Worm (Caenorhabditis elegans) whole organism, L2 larva: ENCODE measurements around the gene D2096.5.

Source experiments
- C34F6.9 ChIP-seq: fragments of 150-350 bp; optimal IDR thresholded peaks from 2 replicates; lab custom pipeline; 2014; ENCODE audit warnings: missing biosample characterization, missing genetic modification characterization
- F13H6.1 ChIP-seq: sonication (generic microtip); optimal IDR thresholded peaks from 2 replicates; lab custom pipeline; 2016; ENCODE audit warnings: missing genetic modification characterization, missing compliant biosample characterization
- R02D3.7 ChIP-seq: fragments of 150-350 bp; optimal IDR thresholded peaks from 2 replicates; lab custom pipeline; 2014; ENCODE audit warnings: missing biosample characterization, missing genetic modification characterization
- ZK546.5 ChIP-seq: sonication (generic microtip); optimal IDR thresholded peaks from 2 replicates; lab custom pipeline; 2017; ENCODE audit warnings: missing biosample characterization, missing genetic modification characterization
- alr-1 ChIP-seq: fragments of 150-350 bp; optimal IDR thresholded peaks from 2 replicates; lab custom pipeline; 2014; ENCODE audit warnings: missing biosample characterization, missing genetic modification characterization
- aly-2 ChIP-seq: fragments of 150-350 bp; optimal IDR thresholded peaks from 2 replicates; lab custom pipeline; 2014; ENCODE audit warnings: missing biosample characterization, missing genetic modification characterization
- blmp-1 ChIP-seq: sonication (generic microtip); optimal IDR thresholded peaks from 2 replicates; lab custom pipeline; 2017; ENCODE audit warnings: missing genetic modification characterization, mild to moderate bottlenecking, missing compliant biosample characterization, antibody characterized with exemption, moderate library complexity; ENCODE audit not compliant: insufficient read depth
- ceh-82 ChIP-seq: fragments of 150-350 bp; optimal IDR thresholded peaks from 2 replicates; lab custom pipeline; 2014; ENCODE audit warnings: missing biosample characterization, missing genetic modification characterization
- crh-2 ChIP-seq: sonication (generic microtip); optimal IDR thresholded peaks from 2 replicates; lab custom pipeline; 2017; ENCODE audit warnings: missing biosample characterization, missing genetic modification characterization
- egl-27 ChIP-seq: sonication (generic microtip); optimal IDR thresholded peaks from 3 replicates; lab custom pipeline; 2017; ENCODE audit warnings: missing biosample characterization, missing genetic modification reagents, missing genetic modification characterization
- elt-1 ChIP-seq: fragments of 150-350 bp; optimal IDR thresholded peaks from 2 replicates; lab custom pipeline; 2014; ENCODE audit warnings: missing biosample characterization, missing genetic modification characterization
- elt-3 ChIP-seq: sonication (generic microtip); optimal IDR thresholded peaks from 2 replicates; lab custom pipeline; 2017; ENCODE audit warnings: missing biosample characterization, missing genetic modification characterization
- fos-1 ChIP-seq: fragments of 150-350 bp; optimal IDR thresholded peaks from 2 replicates; lab custom pipeline; 2014; ENCODE audit warnings: missing biosample characterization, missing genetic modification characterization
- lin-13 ChIP-seq: fragments of 150-350 bp; optimal IDR thresholded peaks from 2 replicates; lab custom pipeline; 2014; ENCODE audit warnings: missing biosample characterization, missing genetic modification reagents, missing genetic modification characterization
- lin-39 ChIP-seq: fragments of 150-350 bp; optimal IDR thresholded peaks from 2 replicates; lab custom pipeline; 2014; ENCODE audit warnings: missing biosample characterization, missing genetic modification reagents, missing genetic modification characterization
- lsy-2 ChIP-seq, 2 experiments: fragments of 150-350 bp in 1 of 2; sonication (generic microtip) in 1 of 2; optimal IDR thresholded peaks; 2 replicates each; lab custom pipeline; 2014 to 2017; ENCODE audit warnings: missing biosample characterization in 2 of 2, missing genetic modification characterization in 2 of 2
- mbf-1 ChIP-seq: sonication (generic microtip); optimal IDR thresholded peaks from 2 replicates; lab custom pipeline; 2017; ENCODE audit warnings: missing biosample characterization, missing genetic modification characterization
- nhr-10 ChIP-seq: sonication (generic microtip); optimal IDR thresholded peaks from 2 replicates; lab custom pipeline; 2017; ENCODE audit warnings: missing biosample characterization, missing genetic modification characterization
- nhr-12 ChIP-seq: fragments of 150-350 bp; optimal IDR thresholded peaks from 2 replicates; lab custom pipeline; 2014; ENCODE audit warnings: missing biosample characterization, missing genetic modification characterization
- nhr-21 ChIP-seq: fragments of 150-350 bp; optimal IDR thresholded peaks from 2 replicates; lab custom pipeline; 2014; ENCODE audit warnings: missing biosample characterization, missing genetic modification characterization
- nhr-237 ChIP-seq: fragments of 150-350 bp; optimal IDR thresholded peaks from 2 replicates; lab custom pipeline; 2014; ENCODE audit warnings: missing biosample characterization, missing genetic modification characterization
- nhr-25 ChIP-seq: fragments of 150-350 bp; sonication (generic microtip); optimal IDR thresholded peaks from 3 replicates; lab custom pipeline; 2014; ENCODE audit warnings: missing biosample characterization, missing genetic modification characterization
- nhr-6 ChIP-seq: fragments of 150-350 bp; optimal IDR thresholded peaks from 2 replicates; lab custom pipeline; 2014; ENCODE audit warnings: missing biosample characterization, missing genetic modification characterization
- nhr-77 ChIP-seq: fragments of 150-350 bp; optimal IDR thresholded peaks from 2 replicates; lab custom pipeline; 2014; ENCODE audit warnings: missing biosample characterization, missing genetic modification characterization
- peb-1 ChIP-seq: fragments of 150-350 bp; optimal IDR thresholded peaks from 2 replicates; lab custom pipeline; 2014; ENCODE audit warnings: missing biosample characterization, missing genetic modification characterization
- sem-4 ChIP-seq: fragments of 150-350 bp; optimal IDR thresholded peaks from 2 replicates; lab custom pipeline; 2014; ENCODE audit warnings: missing biosample characterization, missing genetic modification reagents, missing genetic modification characterization
- skn-1 ChIP-seq: sonication (generic microtip); optimal IDR thresholded peaks from 2 replicates; lab custom pipeline; 2017; ENCODE audit warnings: missing biosample characterization, missing genetic modification characterization
- sma-3 ChIP-seq: sonication (generic microtip); optimal IDR thresholded peaks from 2 replicates; lab custom pipeline; 2016; ENCODE audit warnings: missing genetic modification reagents, missing genetic modification characterization, missing compliant biosample characterization
- snpc-4 ChIP-seq: fragments of 150-350 bp; optimal IDR thresholded peaks from 2 replicates; lab custom pipeline; 2014; ENCODE audit warnings: missing biosample characterization, missing genetic modification characterization
- unc-55 ChIP-seq: fragments of 150-350 bp; sonication (generic microtip); optimal IDR thresholded peaks from 3 replicates; lab custom pipeline; 2014; ENCODE audit warnings: missing biosample characterization, missing genetic modification reagents, missing genetic modification characterization
- unc-62 ChIP-seq: fragments of 150-350 bp; optimal IDR thresholded peaks from 2 replicates; lab custom pipeline; 2014; ENCODE audit warnings: missing biosample characterization, missing genetic modification reagents, missing genetic modification characterization
- ztf-1 ChIP-seq: fragments of 200-800 bp; sonication (Bioruptor generic); conservative IDR thresholded peaks from 2 replicates; pipeline ENCODE4 v1.3.6; 2022; ENCODE audit warnings: missing genetic modification characterization, missing compliant biosample characterization
- ztf-11 ChIP-seq: sonication (generic microtip); optimal IDR thresholded peaks from 2 replicates; lab custom pipeline; 2017; ENCODE audit warnings: missing biosample characterization, missing genetic modification characterization
- ztf-4 ChIP-seq: fragments of 150-350 bp; optimal IDR thresholded peaks from 2 replicates; lab custom pipeline; 2014; ENCODE audit warnings: missing biosample characterization, missing genetic modification characterization

D2096.5 gene

DNA sequence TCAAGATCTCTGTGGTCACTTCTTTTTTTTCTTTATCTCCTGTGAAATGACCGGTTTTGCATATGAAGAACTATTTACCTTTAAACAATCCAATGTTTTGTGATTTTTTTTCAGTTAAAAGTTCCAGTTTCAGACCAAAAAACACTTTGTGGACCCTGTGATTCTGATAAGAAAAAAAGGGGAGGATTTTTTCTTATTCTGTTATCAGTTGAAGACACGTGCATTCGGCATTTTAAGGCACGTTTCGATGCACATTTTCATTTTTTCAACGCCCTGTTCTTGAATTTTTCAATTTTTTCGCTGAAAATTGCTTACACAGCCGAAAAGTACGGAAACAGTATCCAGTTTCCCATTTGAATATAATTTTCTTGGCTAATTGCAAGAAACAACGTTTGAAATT lies 6.7 kb upstream of the D2096.5 start, which contains the start of gene aagr-1:
Gene aagr-1 (plus strand): TSS at position 227 of the 400 bp plus-strand sequence.
- peak; percentile 45 for TF ChIP-seq fos-1 (tag; lab: Kevin White, UChicago)
- TF ChIP-seq nhr-6 (tag; lab: Kevin White, UChicago), result no peak
- TF ChIP-seq ztf-11 (tag; lab: Kevin White, UChicago), result no peak
- no peak for TF ChIP-seq F13H6.1 (tag; lab: Kevin White, UChicago)
- no peak for TF ChIP-seq lsy-2 (tag; optimal IDR thresholded peaks at IDR 0.05; lab: Kevin White, UChicago)
- no peak for TF ChIP-seq skn-1 (tag; lab: Kevin White, UChicago)
- no peak for TF ChIP-seq nhr-237 (tag; lab: Kevin White, UChicago)
- no peak for TF ChIP-seq lin-39 (tag; lab: Kevin White, UChicago)
- no peak for TF ChIP-seq alr-1 (tag; lab: Kevin White, UChicago)
- no peak for TF ChIP-seq unc-62 (GFP tag; lab: Kevin White, UChicago)
- no peak for TF ChIP-seq egl-27 (tag; lab: Kevin White, UChicago)
- TF ChIP-seq ztf-4 (tag; lab: Kevin White, UChicago), result no peak
- TF ChIP-seq nhr-10 (tag; lab: Kevin White, UChicago), result no peak
- TF ChIP-seq nhr-25 (tag; lab: Kevin White, UChicago), result no peak
- peak; percentile 47 for TF ChIP-seq crh-2 (tag; lab: Kevin White, UChicago)

DNA sequence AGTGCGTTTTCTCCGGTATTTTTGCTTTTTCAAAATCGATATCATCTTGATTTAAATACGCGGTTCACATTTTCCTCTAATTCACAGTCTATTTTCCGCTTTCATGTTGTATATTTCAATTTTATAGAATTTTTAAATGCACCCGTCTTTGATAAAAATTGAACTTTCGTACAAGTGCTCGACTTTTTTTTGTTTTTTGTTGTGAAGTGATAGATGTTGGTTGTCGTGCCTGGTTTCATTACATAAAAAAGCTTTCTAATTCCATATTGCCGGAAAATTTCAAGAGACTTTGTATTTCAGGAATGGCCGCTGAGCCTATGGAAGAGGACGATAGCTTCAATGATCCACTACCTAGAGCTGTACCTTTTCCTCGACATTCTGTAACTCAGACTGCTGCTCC lies 3.6 kb upstream of the D2096.5 start, which contains the start of gene D2096.12:
Gene D2096.12 (plus strand): TSS at position 301 of the 400 bp plus-strand sequence.
- TF ChIP-seq nhr-21 (tag; lab: Kevin White, UChicago) (no peak), C34F6.9 (tag; lab: Kevin White, UChicago) (no peak), lin-39 (tag; lab: Kevin White, UChicago) (no peak), lin-13 (GFP tag; lab: Kevin White, UChicago) (no peak), ztf-1 (GFP tag; lab: Robert Waterston, UW) (no peak), ceh-82 (tag; lab: Kevin White, UChicago) (no peak), nhr-237 (tag; lab: Kevin White, UChicago) (no peak), nhr-12 (tag; lab: Kevin White, UChicago) (no peak), peb-1 (tag; lab: Kevin White, UChicago) (no peak), unc-55 (GFP tag; lab: Kevin White, UChicago) (no peak), ztf-11 (tag; lab: Kevin White, UChicago) (no peak), sma-3 (GFP tag; lab: Kevin White, UChicago) (no peak), alr-1 (tag; lab: Kevin White, UChicago) (no peak), elt-3 (tag; lab: Kevin White, UChicago) (no peak), egl-27 (tag; lab: Kevin White, UChicago) (no peak), unc-62 (GFP tag; lab: Kevin White, UChicago) (no peak), mbf-1 (tag; lab: Kevin White, UChicago) (no peak), elt-1 (no peak), aly-2 (tag; lab: Kevin White, UChicago) (no peak), crh-2 (tag; lab: Kevin White, UChicago) (no peak)
- TF ChIP-seq, all 48 proteins: peak for 0

DNA sequence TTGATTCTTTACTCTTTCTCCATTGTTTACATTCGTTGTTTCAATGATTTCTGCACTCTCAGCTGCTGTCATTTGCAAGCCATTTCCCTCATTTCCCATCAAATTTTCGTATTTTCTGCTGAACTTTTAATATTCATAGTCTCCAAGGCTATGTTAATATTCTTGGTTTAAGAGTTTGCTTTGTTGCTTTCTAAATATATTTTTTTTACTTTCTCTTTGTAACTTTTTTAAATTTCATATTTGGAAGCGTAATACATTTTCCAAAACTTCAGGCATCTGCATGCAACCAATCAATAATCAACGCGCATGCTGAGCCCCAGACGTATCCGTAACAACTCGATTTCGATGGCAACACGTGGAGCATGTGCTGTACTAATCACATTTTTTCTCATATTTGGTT lies 1.3 kb upstream of the D2096.5 start, which contains the start of gene sqv-1:
Gene sqv-1 (plus strand): TSS at position 301 of the 400 bp plus-strand sequence.
- TF ChIP-seq sem-4 (no peak), nhr-21 (tag; lab: Kevin White, UChicago) (no peak), R02D3.7 (tag; lab: Kevin White, UChicago) (no peak), nhr-77 (tag; lab: Kevin White, UChicago) (no peak), elt-1 (no peak), egl-27 (tag; lab: Kevin White, UChicago) (no peak), alr-1 (tag; lab: Kevin White, UChicago) (no peak), snpc-4 (tag; lab: Kevin White, UChicago) (no peak), peb-1 (tag; lab: Kevin White, UChicago) (no peak)

ce11 chrIV:8358492-8358891 lies 1.1 kb downstream of the D2096.5 start, which contains the start of gene D2096.13:
Gene D2096.13, minus strand, starts transcription at chrIV:8358592.
- TF ChIP-seq sem-4, result no peak
- TF ChIP-seq C34F6.9 (tag; lab: Kevin White, UChicago), result no peak
- TF ChIP-seq fos-1 (tag; lab: Kevin White, UChicago), result no peak
- no peak for TF ChIP-seq mbf-1 (tag; lab: Kevin White, UChicago)
- TF ChIP-seq nhr-10 (tag; lab: Kevin White, UChicago), result no peak
- TF ChIP-seq lin-39 (tag; lab: Kevin White, UChicago), result no peak
- TF ChIP-seq R02D3.7 (tag; lab: Kevin White, UChicago), result no peak
- TF ChIP-seq ztf-1 (GFP tag; lab: Robert Waterston, UW), result no peak
- TF ChIP-seq ceh-82 (tag; lab: Kevin White, UChicago), result no peak
- TF ChIP-seq nhr-21 (tag; lab: Kevin White, UChicago), result no peak
- no peak for TF ChIP-seq blmp-1 (tag; lab: Kevin White, UChicago)
- no peak for TF ChIP-seq ZK546.5
- TF ChIP-seq sma-3 (GFP tag; lab: Kevin White, UChicago), result no peak
